Fruit fly (Drosophila melanogaster) S2 (cell line): ENCODE measurements around the gene CG9471.

Experiments
- CG8478 ChIP-seq: fragments of >200 bp; optimal IDR thresholded peaks from 2 replicates; lab custom pipeline; 2018
- CTCF ChIP-seq, 2 experiments: fragments of >200 bp; optimal IDR thresholded peaks; 2 replicates each; lab custom pipeline; 2018

- TF ChIP-seq CG8478 (no peak), CTCF (optimal IDR thresholded peaks at IDR 0.05; lab: Kevin White, UChicago) (no peak)
Observed at dm6 chr3R:9739793-9740192, 31.5 kb downstream of the CG9471 start, which contains the start of gene side-VII.
